Worm (Caenorhabditis elegans) whole organism, L1 larva: ENCODE results near the gene dhcr-7.

Experiments
- C16A3.4 ChIP-seq: fragments of 150-350 bp; optimal IDR thresholded peaks from 2 replicates; lab custom pipeline; 2014; ENCODE audit warnings: missing biosample characterization, missing genetic modification characterization
- aly-2 ChIP-seq: fragments of 150-350 bp; optimal IDR thresholded peaks from 2 replicates; lab custom pipeline; 2014; ENCODE audit warnings: missing biosample characterization, missing genetic modification characterization
- ama-1 ChIP-seq: fragments of 150-350 bp; optimal IDR thresholded peaks from 2 replicates; lab custom pipeline; 2014
- elt-2 ChIP-seq: sonication (generic microtip); optimal IDR thresholded peaks from 2 replicates; lab custom pipeline; 2016; ENCODE audit warnings: missing genetic modification characterization, mild to moderate bottlenecking, inconsistent platforms, missing compliant biosample characterization, missing genetic modification reagents
- nhr-28 ChIP-seq: fragments of 150-350 bp; optimal IDR thresholded peaks from 2 replicates; lab custom pipeline; 2014; ENCODE audit warnings: missing biosample characterization, missing genetic modification characterization
- nhr-90 ChIP-seq: sonication (generic microtip); optimal IDR thresholded peaks from 2 replicates; lab custom pipeline; 2016; ENCODE audit warnings: mild to moderate bottlenecking, missing genetic modification characterization, missing compliant biosample characterization; ENCODE audit not compliant: poor library complexity
- rnt-1 ChIP-seq: sonication (generic microtip); optimal IDR thresholded peaks from 2 replicates; lab custom pipeline; 2016; ENCODE audit warnings: mild to moderate bottlenecking, missing genetic modification characterization, moderate library complexity, missing compliant biosample characterization
- skn-1 ChIP-seq: fragments of 150-350 bp; optimal IDR thresholded peaks from 2 replicates; lab custom pipeline; 2014; ENCODE audit warnings: missing biosample characterization, missing genetic modification characterization
- sptf-1 ChIP-seq: fragments of 150-350 bp; optimal IDR thresholded peaks from 2 replicates; lab custom pipeline; 2014; ENCODE audit warnings: missing biosample characterization, missing genetic modification characterization
- ztf-11 ChIP-seq, 2 experiments: sonication (generic microtip); optimal IDR thresholded peaks; 2 replicates each; lab custom pipeline; 2016 to 2017; ENCODE audit warnings: missing genetic modification characterization in 2 of 2, missing biosample characterization in 1 of 2, missing compliant biosample characterization in 1 of 2

DNA sequence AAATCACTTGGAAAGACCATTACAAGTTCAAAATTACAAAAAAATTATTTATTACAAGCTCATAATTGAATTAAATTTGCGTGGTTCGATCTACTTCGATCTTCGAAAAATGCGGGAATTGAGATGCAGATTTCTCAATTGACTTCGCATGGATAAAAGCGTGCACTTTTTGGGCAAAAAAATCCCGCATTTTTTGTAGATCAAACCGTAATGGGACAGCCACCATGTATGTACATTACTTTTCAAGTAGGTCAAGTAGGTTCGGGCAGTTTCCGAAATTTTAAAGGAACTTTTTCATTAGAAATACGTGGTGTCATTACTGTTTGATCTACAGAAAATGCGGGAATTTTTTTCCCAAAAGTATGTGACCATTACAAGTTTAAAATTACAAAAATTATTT is 12.4 kb upstream of the dhcr-7 start:
- TF ChIP-seq nhr-28, result no peak
- TF ChIP-seq ztf-11 (tag; optimal IDR thresholded peaks at IDR 0.05; lab: Kevin White, UChicago), result no peak
- TF ChIP-seq C16A3.4 (tag; lab: Kevin White, UChicago), result no peak
- TF ChIP-seq rnt-1 (tag; lab: Kevin White, UChicago), result no peak
- TF ChIP-seq ama-1 (lab: Kevin White, UChicago), result no peak
- TF ChIP-seq nhr-90 (tag; lab: Kevin White, UChicago), result no peak
- TF ChIP-seq elt-2 (tag; lab: Kevin White, UChicago), result peak; percentile 38
- TF ChIP-seq sptf-1, result no peak
- TF ChIP-seq skn-1 (tag; lab: Kevin White, UChicago), result no peak
- TF ChIP-seq aly-2 (tag; lab: Kevin White, UChicago), result no peak
